Worm (Caenorhabditis elegans): Measurements from ENCODE around the gene C45G9.14.

ce11 chrIII:5047175-5047574, 2.4 kb downstream of the C45G9.14 start, which contains the start of gene txbp-3:
- TF ChIP-seq nhr-77 (tag; optimal IDR thresholded peaks at IDR 0.05), result no peak
- TF ChIP-seq snpc-4 (tag; optimal IDR thresholded peaks at IDR 0.05), result peak; percentile 80
- peak; percentile 17 for TF ChIP-seq fkh-10 (GFP tag; optimal IDR thresholded peaks at IDR 0.05)
- TF ChIP-seq zag-1 (tag; optimal IDR thresholded peaks at IDR 0.05), result no peak
- no peak for TF ChIP-seq fos-1 (tag; optimal IDR thresholded peaks at IDR 0.05)
- TF ChIP-seq mdl-1 (tag; optimal IDR thresholded peaks at IDR 0.05), result no peak
- no peak for TF ChIP-seq unc-39 (tag; optimal IDR thresholded peaks at IDR 0.05)
- no peak for TF ChIP-seq elt-3 (tag; optimal IDR thresholded peaks at IDR 0.05)
- no peak for TF ChIP-seq nhr-11 (tag; optimal IDR thresholded peaks at IDR 0.05)
- peak; percentile 23 for TF ChIP-seq lin-39 (tag; optimal IDR thresholded peaks at IDR 0.05)
- no peak for TF ChIP-seq ceh-82 (tag; optimal IDR thresholded peaks at IDR 0.05)
- TF ChIP-seq ztf-11 (tag; optimal IDR thresholded peaks at IDR 0.05), result no peak
- TF ChIP-seq R02D3.7 (tag; optimal IDR thresholded peaks at IDR 0.05), result no peak
